Fruit fly (Drosophila melanogaster) S2 (cell line): ENCODE results near the gene tnc.

ENCODE experiments used
- CG8478 ChIP-seq: fragments of >200 bp; optimal IDR thresholded peaks from 2 replicates; lab custom pipeline; 2018
- CTCF ChIP-seq, 2 experiments: fragments of >200 bp; optimal IDR thresholded peaks; 2 replicates each; lab custom pipeline; 2018

DNA sequence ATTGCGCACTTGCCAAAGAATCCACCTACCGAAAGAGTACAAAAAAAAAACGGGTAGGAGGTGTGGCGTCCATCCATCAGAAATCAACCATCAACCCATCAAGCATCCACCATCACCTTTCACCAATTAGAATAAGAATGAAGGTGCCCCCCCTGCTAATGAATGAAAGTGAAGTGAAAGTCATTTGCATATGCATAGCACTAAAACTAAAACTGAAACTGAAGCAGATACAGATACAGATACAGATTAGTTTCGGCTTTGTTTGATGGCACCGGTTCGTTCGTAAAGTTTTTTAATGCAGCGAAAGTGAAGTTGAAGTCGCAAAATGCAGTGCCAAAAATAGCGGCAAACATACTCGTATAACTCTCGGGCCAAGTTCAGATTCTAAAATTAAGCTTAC is 16.2 kb upstream of the tnc start:
- TF ChIP-seq CTCF (optimal IDR thresholded peaks at IDR 0.05; lab: Kevin White, UChicago) (no peak), CG8478 (lab: Kevin White, UChicago) (no peak)
